Fruit fly (Drosophila melanogaster) whole organism: ENCODE data around the gene Polr1F.

Experiments used
- CG8478 ChIP-seq: fragments of >200 bp; optimal IDR thresholded peaks from 2 replicates; lab custom pipeline; 2018; ENCODE audit warnings: inconsistent platforms
- Dll ChIP-seq: fragments of >200 bp; optimal IDR thresholded peaks from 2 replicates; lab custom pipeline; 2017
- EcR ChIP-seq, 2 experiments: fragments of >200 bp; optimal IDR thresholded peaks; 2 replicates each; lab custom pipeline; 2017; ENCODE audit warnings: missing biosample characterization in 2 of 2, missing genetic modification characterization in 2 of 2, missing genetic modification reagents in 2 of 2
- pan ChIP-seq: fragments of >200 bp; optimal IDR thresholded peaks from 2 replicates; lab custom pipeline; 2017
- psq ChIP-seq: fragments of >200 bp; optimal IDR thresholded peaks from 2 replicates; lab custom pipeline; 2017
- usp ChIP-seq: fragments of >200 bp; optimal IDR thresholded peaks from 2 replicates; lab custom pipeline; 2017; ENCODE audit warnings: missing biosample characterization, missing genetic modification characterization, mixed read lengths

The Polr1F gene

DNA sequence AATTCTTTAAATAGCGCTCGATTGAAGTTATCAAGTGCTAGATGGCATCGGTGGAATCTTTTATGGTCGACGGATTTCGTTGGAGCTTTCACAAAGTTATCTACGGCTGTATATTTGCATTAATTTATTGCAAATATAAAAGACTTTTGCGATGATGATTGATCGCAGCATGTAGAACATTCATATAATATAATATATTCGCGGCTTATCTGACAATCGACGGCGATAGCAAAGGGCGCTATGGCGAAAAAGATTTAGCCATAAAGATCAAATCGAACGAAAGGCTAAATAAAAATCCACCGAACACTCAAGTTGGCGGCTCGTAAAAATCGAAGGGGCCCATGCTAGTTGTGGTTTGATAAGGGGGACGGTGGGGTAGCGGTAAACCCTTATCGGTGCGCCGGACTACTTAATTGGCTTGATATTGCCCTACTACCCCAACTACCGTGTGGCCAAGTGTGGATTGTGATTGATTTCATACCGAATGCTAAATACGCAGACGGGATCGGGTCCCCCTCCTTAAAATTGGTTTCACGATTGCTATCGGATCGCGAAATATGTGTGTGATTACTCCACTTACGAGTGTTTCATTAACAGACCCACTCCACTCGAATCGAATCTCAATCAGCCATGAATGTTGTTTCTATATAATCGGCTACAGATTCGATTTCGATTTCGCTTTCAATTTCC is 39.3 kb downstream of the Polr1F start:
- no peak for TF ChIP-seq CG8478 (lab: Kevin White, UChicago)
- TF ChIP-seq pan (lab: Kevin White, UChicago): no peak
- TF ChIP-seq Dll (lab: Kevin White, UChicago): no peak
- TF ChIP-seq psq (lab: Kevin White, UChicago): no peak
- no peak for TF ChIP-seq EcR (GFP tag; optimal IDR thresholded peaks at IDR 0.05; lab: Kevin White, UChicago)
- no peak for TF ChIP-seq usp
